Fruit fly (Drosophila melanogaster) whole organism, embryonic: ENCODE results near the gene Ror.

Experiments
- Adf1 ChIP-seq: fragments of 200-800 bp; sonication (Bioruptor generic); IDR thresholded peaks from 2 replicates; pipeline ENCODE4 v1.3.6; 2022; ENCODE audit warnings: missing biosample characterization, missing genetic modification characterization
- Atf-2 ChIP-seq: fragments of 200-800 bp; sonication (Bioruptor generic); optimal IDR thresholded peaks from 2 replicates; lab custom pipeline; 2016; ENCODE audit warnings: missing biosample characterization, missing genetic modification characterization
- Atf3 ChIP-seq: fragments of 200-800 bp; sonication (Bioruptor generic); optimal IDR thresholded peaks from 3 replicates; lab custom pipeline; 2016; ENCODE audit warnings: missing biosample characterization, missing genetic modification characterization
- CG10274 ChIP-seq: fragments of 200-800 bp; sonication (Bioruptor generic); optimal IDR thresholded peaks from 3 replicates; lab custom pipeline; 2017; ENCODE audit warnings: missing biosample characterization, mild to moderate bottlenecking, missing genetic modification characterization
- CG12104 ChIP-seq: fragments of 200-800 bp; sonication (Bioruptor generic); optimal IDR thresholded peaks from 3 replicates; lab custom pipeline; 2016; ENCODE audit warnings: missing biosample characterization, missing genetic modification characterization
- CG1602 ChIP-seq: fragments of 200-800 bp; sonication (Bioruptor generic); optimal IDR thresholded peaks from 3 replicates; lab custom pipeline; 2016; ENCODE audit warnings: missing biosample characterization, missing genetic modification characterization
- CG18262 ChIP-seq: fragments of 200-800 bp; optimal IDR thresholded peaks from 3 replicates; lab custom pipeline; 2019; ENCODE audit warnings: missing biosample characterization, mild to moderate bottlenecking, missing genetic modification characterization, moderate library complexity
- CG18619 ChIP-seq: fragments of 200-800 bp; sonication (Bioruptor generic); optimal IDR thresholded peaks from 3 replicates; lab custom pipeline; 2017; ENCODE audit warnings: missing biosample characterization, mild to moderate bottlenecking, missing genetic modification characterization
- CG30020 ChIP-seq: fragments of 200-800 bp; optimal IDR thresholded peaks from 2 replicates; lab custom pipeline; 2019; ENCODE audit warnings: missing biosample characterization, mild to moderate bottlenecking, missing genetic modification characterization, moderate library complexity
- CG30403 ChIP-seq: fragments of 200-800 bp; sonication (Bioruptor generic); optimal IDR thresholded peaks from 3 replicates; lab custom pipeline; 2016; ENCODE audit warnings: missing biosample characterization, missing genetic modification characterization
- CG33557 ChIP-seq: fragments of 200-800 bp; sonication (Bioruptor generic); optimal IDR thresholded peaks from 2 replicates; lab custom pipeline; 2019; ENCODE audit warnings: missing biosample characterization, mild to moderate bottlenecking, missing genetic modification characterization, moderate library complexity
- CG3847 ChIP-seq: fragments of 200-800 bp; sonication (Bioruptor generic); IDR thresholded peaks from 2 replicates; pipeline ENCODE4 v1.3.6; 2022; ENCODE audit warnings: missing biosample characterization, missing genetic modification characterization
- CG6175 ChIP-seq: fragments of 200-800 bp; sonication (Bioruptor generic); IDR thresholded peaks from 3 replicates; pipeline ENCODE4 v1.3.6; 2022; ENCODE audit warnings: missing biosample characterization, missing genetic modification characterization
- CG6791 ChIP-seq: fragments of 200-800 bp; sonication (Bioruptor generic); IDR thresholded peaks from 3 replicates; pipeline ENCODE4 v1.3.6; 2022; ENCODE audit warnings: missing biosample characterization, missing genetic modification characterization; ENCODE audit not compliant: partially characterized antibody
- CG6813 ChIP-seq: fragments of 200-800 bp; sonication (Bioruptor generic); optimal IDR thresholded peaks from 2 replicates; lab custom pipeline; 2017; ENCODE audit warnings: missing biosample characterization, missing genetic modification characterization, mild to moderate bottlenecking, moderate library complexity, missing genetic modification reagents
- CG7271 ChIP-seq: fragments of 200-800 bp; sonication (Bioruptor generic); optimal IDR thresholded peaks from 2 replicates; lab custom pipeline; 2018; ENCODE audit warnings: missing biosample characterization, mild to moderate bottlenecking, missing genetic modification characterization, moderate library complexity
- CG7357 ChIP-seq: fragments of 200-800 bp; sonication (Bioruptor generic); IDR thresholded peaks from 3 replicates; pipeline ENCODE4 v1.3.6; 2022; ENCODE audit warnings: missing biosample characterization, missing genetic modification characterization
- CG8765 ChIP-seq: fragments of 200-800 bp; sonication (Bioruptor generic); IDR thresholded peaks from 2 replicates; pipeline ENCODE4 v1.3.6; 2022; ENCODE audit warnings: missing biosample characterization, missing genetic modification characterization
- Deaf1 ChIP-seq: fragments of 200-800 bp; optimal IDR thresholded peaks from 3 replicates; lab custom pipeline; 2019; ENCODE audit warnings: missing biosample characterization, mild to moderate bottlenecking, missing genetic modification characterization, moderate library complexity
- Dfd ChIP-seq, 2 experiments: fragments of >200 bp; optimal IDR thresholded peaks; 2 replicates each; lab custom pipeline; 2017; ENCODE audit warnings: missing biosample characterization in 2 of 2, missing genetic modification characterization in 2 of 2
- Dip3 ChIP-seq: fragments of 200-800 bp; sonication (Bioruptor generic); optimal IDR thresholded peaks from 3 replicates; lab custom pipeline; 2016; ENCODE audit warnings: missing biosample characterization, missing genetic modification characterization
- Fer2 ChIP-seq: fragments of 200-800 bp; sonication (Bioruptor generic); optimal IDR thresholded peaks from 2 replicates; lab custom pipeline; 2018; ENCODE audit warnings: missing biosample characterization, mild to moderate bottlenecking, missing genetic modification characterization, moderate library complexity
- Fer3 ChIP-seq: fragments of 200-800 bp; sonication (Bioruptor generic); optimal IDR thresholded peaks from 2 replicates; lab custom pipeline; 2018; ENCODE audit warnings: missing biosample characterization, mild to moderate bottlenecking, missing genetic modification characterization, moderate library complexity
- H2.0 ChIP-seq: fragments of 200-800 bp; sonication (Bioruptor generic); IDR thresholded peaks from 2 replicates; pipeline ENCODE4 v1.3.6; 2022; ENCODE audit warnings: missing biosample characterization, missing genetic modification characterization
- HLH54F ChIP-seq: fragments of 200-800 bp; sonication (Bioruptor generic); optimal IDR thresholded peaks from 3 replicates; lab custom pipeline; 2016; ENCODE audit warnings: missing biosample characterization, missing genetic modification characterization
- HmgD ChIP-seq: fragments of 200-800 bp; sonication (Bioruptor generic); optimal IDR thresholded peaks from 3 replicates; lab custom pipeline; 2016; ENCODE audit warnings: missing biosample characterization, missing genetic modification characterization
- HmgZ ChIP-seq: fragments of 200-800 bp; sonication (Bioruptor generic); optimal IDR thresholded peaks from 2 replicates; lab custom pipeline; 2018; ENCODE audit warnings: missing biosample characterization, mild to moderate bottlenecking, missing genetic modification characterization
- Hmr ChIP-seq: fragments of 200-800 bp; sonication (Bioruptor generic); optimal IDR thresholded peaks from 3 replicates; lab custom pipeline; 2017; ENCODE audit warnings: mild to moderate bottlenecking, missing biosample characterization, missing genetic modification reagents, missing genetic modification characterization
- Hr78 ChIP-seq, 2 experiments: fragments of 200-800 bp in 1 of 2; fragments of >200 bp in 1 of 2; sonication (Bioruptor generic) in 1 of 2; optimal IDR thresholded peaks; 2 replicates each; lab custom pipeline; 2017 to 2019; ENCODE audit warnings: missing biosample characterization in 2 of 2, missing genetic modification characterization in 2 of 2, mild to moderate bottlenecking in 1 of 2, moderate library complexity in 1 of 2
- MBD-R2 ChIP-seq: fragments of 200-800 bp; sonication (Bioruptor generic); IDR thresholded peaks from 2 replicates; pipeline ENCODE4 v1.3.6; 2022; ENCODE audit warnings: missing biosample characterization, missing genetic modification characterization
- Mad ChIP-seq: fragments of 200-800 bp; sonication (Bioruptor generic); optimal IDR thresholded peaks from 2 replicates; lab custom pipeline; 2016; ENCODE audit warnings: missing biosample characterization, missing genetic modification characterization
- Pdp1 ChIP-seq, 2 experiments: fragments of 200-800 bp; sonication (Bioruptor generic); optimal IDR thresholded peaks; 3 replicates each; lab custom pipeline; 2016; ENCODE audit warnings: missing biosample characterization in 2 of 2, missing genetic modification characterization in 2 of 2, mild to moderate bottlenecking in 1 of 2, moderate library complexity in 1 of 2
- Sox102F ChIP-seq: fragments of 200-800 bp; sonication (Bioruptor generic); optimal IDR thresholded peaks from 2 replicates; lab custom pipeline; 2018; ENCODE audit warnings: missing biosample characterization, mild to moderate bottlenecking, missing genetic modification characterization, moderate library complexity
- Tbp ChIP-seq: fragments of >200 bp; optimal IDR thresholded peaks from 2 replicates; lab custom pipeline; 2018; ENCODE audit warnings: missing biosample characterization, missing genetic modification characterization
- al ChIP-seq: fragments of 200-800 bp; sonication (Bioruptor generic); IDR thresholded peaks from 2 replicates; pipeline ENCODE4 v1.3.6; 2022; ENCODE audit warnings: missing biosample characterization, missing genetic modification characterization
- bab2 ChIP-seq: fragments of 200-800 bp; sonication (Bioruptor generic); optimal IDR thresholded peaks from 2 replicates; lab custom pipeline; 2016; ENCODE audit warnings: missing biosample characterization, missing genetic modification characterization
- disco-r ChIP-seq: fragments of 200-800 bp; sonication (Bioruptor generic); optimal IDR thresholded peaks from 2 replicates; lab custom pipeline; 2016; ENCODE audit warnings: missing biosample characterization, missing genetic modification characterization
- dm ChIP-seq: fragments of 200-800 bp; sonication (Bioruptor generic); optimal IDR thresholded peaks from 3 replicates; lab custom pipeline; 2016; ENCODE audit warnings: missing biosample characterization, missing genetic modification characterization
- dysf ChIP-seq: fragments of 200-800 bp; sonication (Bioruptor generic); IDR thresholded peaks from 3 replicates; pipeline ENCODE4 v1.3.6; 2022; ENCODE audit warnings: missing biosample characterization, missing genetic modification characterization
- emc ChIP-seq: fragments of 200-800 bp; sonication (Bioruptor generic); optimal IDR thresholded peaks from 2 replicates; lab custom pipeline; 2016; ENCODE audit warnings: missing biosample characterization, missing genetic modification characterization
- eyg ChIP-seq: fragments of 200-800 bp; sonication (Bioruptor generic); optimal IDR thresholded peaks from 3 replicates; lab custom pipeline; 2016; ENCODE audit warnings: missing biosample characterization, missing genetic modification characterization
- fd102C ChIP-seq: fragments of 200-800 bp; sonication (Bioruptor generic); optimal IDR thresholded peaks from 2 replicates; lab custom pipeline; 2018; ENCODE audit warnings: missing biosample characterization, mild to moderate bottlenecking, missing genetic modification characterization, moderate library complexity
- fru ChIP-seq: fragments of >200 bp; optimal IDR thresholded peaks from 2 replicates; lab custom pipeline; 2017
- gfzf ChIP-seq: fragments of 200-800 bp; sonication (Bioruptor generic); optimal IDR thresholded peaks from 2 replicates; lab custom pipeline; 2016; ENCODE audit warnings: missing biosample characterization, mild to moderate bottlenecking, missing genetic modification characterization, moderate library complexity
- lov ChIP-seq, 2 experiments: fragments of 200-800 bp in 1 of 2; fragments of >200 bp in 1 of 2; sonication (Bioruptor generic) in 1 of 2; IDR thresholded peaks in 1 of 2; optimal IDR thresholded peaks in 1 of 2; 2 replicates in 1 of 2; 3 replicates in 1 of 2; pipeline versions ENCODE4 v1.3.6 to Lab custom; 2017 to 2022; ENCODE audit warnings: missing biosample characterization in 1 of 2, missing genetic modification characterization in 1 of 2
- odd ChIP-seq: fragments of 200-800 bp; sonication (Bioruptor generic); optimal IDR thresholded peaks from 2 replicates; lab custom pipeline; 2017; ENCODE audit warnings: missing biosample characterization, mild to moderate bottlenecking, missing genetic modification characterization
- otp ChIP-seq: fragments of 200-800 bp; sonication (Bioruptor generic); IDR thresholded peaks from 3 replicates; pipeline ENCODE4, ENCODE4 v1.3.6; 2022; ENCODE audit warnings: missing biosample characterization, missing genetic modification characterization
- pfk ChIP-seq: fragments of 200-800 bp; sonication (Bioruptor generic); optimal IDR thresholded peaks from 2 replicates; lab custom pipeline; 2018; ENCODE audit warnings: missing biosample characterization, mild to moderate bottlenecking, missing genetic modification characterization, moderate library complexity
- row ChIP-seq: fragments of 200-800 bp; sonication (Bioruptor generic); IDR thresholded peaks from 3 replicates; pipeline ENCODE4 v1.3.6; 2022; ENCODE audit warnings: missing biosample characterization, missing genetic modification characterization
- sim ChIP-seq: fragments of 200-800 bp; sonication (Bioruptor generic); IDR thresholded peaks from 2 replicates; pipeline ENCODE4 v1.3.6; 2022; ENCODE audit warnings: missing biosample characterization, missing genetic modification characterization
- tio ChIP-seq: fragments of 200-800 bp; sonication (Bioruptor generic); optimal IDR thresholded peaks from 2 replicates; lab custom pipeline; 2017; ENCODE audit warnings: missing biosample characterization, missing genetic modification characterization, inconsistent platforms
- wek ChIP-seq: fragments of 200-800 bp; sonication (Bioruptor generic); optimal IDR thresholded peaks from 3 replicates; lab custom pipeline; 2018; ENCODE audit warnings: missing biosample characterization, mild to moderate bottlenecking, missing genetic modification characterization, moderate library complexity

Gene Ror

dm6 chr2L:10269854-10270253 is 18.2 kb downstream of the Ror start, which contains the start of gene Mulk (continued):
- no peak for TF ChIP-seq emc (GFP tag; lab: Kevin White, UChicago)
- peak; percentile 10 for TF ChIP-seq HmgZ (tag; lab: Kevin White, UChicago)
- TF ChIP-seq HLH54F = no peak
- TF ChIP-seq CG30020 (tag; lab: Kevin White, UChicago) = peak; percentile 90
- no peak for TF ChIP-seq Fer2 (tag; lab: Kevin White, UChicago)
- TF ChIP-seq fru (lab: Kevin White, UChicago) = no peak
- TF ChIP-seq eyg (GFP tag; lab: Kevin White, UChicago) = no peak
- no peak for TF ChIP-seq CG1602 (GFP tag; lab: Kevin White, UChicago)
- no peak for TF ChIP-seq Dip3 (GFP tag; lab: Kevin White, UChicago)
- TF ChIP-seq odd (GFP tag; lab: Kevin White, UChicago) = no peak
- no peak for TF ChIP-seq Hmr (GFP tag; lab: Kevin White, UChicago)
- no peak for TF ChIP-seq Hr78 (GFP tag; optimal IDR thresholded peaks at IDR 0.05; lab: Kevin White, UChicago)
- TF ChIP-seq CG6791 (GFP tag; lab: Robert Waterston, UW) = no peak
- TF ChIP-seq CG6175 (GFP tag; lab: Robert Waterston, UW) = no peak
- TF ChIP-seq H2.0 (GFP tag; lab: Robert Waterston, UW) = no peak
- TF ChIP-seq CG30403 (GFP tag; lab: Kevin White, UChicago) = no peak
- no peak for TF ChIP-seq Atf-2
- peak; percentile 14; the same call in 1 of the 3 replicates for TF ChIP-seq row (GFP tag; lab: Robert Waterston, UW)
- TF ChIP-seq Dfd (GFP tag; optimal IDR thresholded peaks at IDR 0.05; lab: Kevin White, UChicago) = no peak
- no peak for TF ChIP-seq al (GFP tag; lab: Robert Waterston, UW)
- no peak for TF ChIP-seq CG6813 (GFP tag; lab: Kevin White, UChicago)
- TF ChIP-seq CG18619 = no peak
- no peak for TF ChIP-seq Fer3 (tag; lab: Kevin White, UChicago)
- no peak for TF ChIP-seq fd102C (GFP tag; lab: Kevin White, UChicago)
- TF ChIP-seq CG8765 (GFP tag; lab: Robert Waterston, UW) = no peak
- TF ChIP-seq Adf1 (GFP tag; lab: Robert Waterston, UW) = no peak
- peak; percentile 9 for TF ChIP-seq gfzf (GFP tag; lab: Kevin White, UChicago)
- no peak for TF ChIP-seq lov (optimal IDR thresholded peaks at IDR 0.05; lab: Kevin White, UChicago)
- no peak for TF ChIP-seq lov (GFP tag; IDR thresholded peaks at IDR 0.05; lab: Robert Waterston, UW)
- TF ChIP-seq MBD-R2 = peak; percentile 76
- no peak for TF ChIP-seq CG10274 (GFP tag; lab: Kevin White, UChicago)
- TF ChIP-seq Tbp (GFP tag; lab: Kevin White, UChicago) = no peak
- TF ChIP-seq CG7357 (GFP tag; lab: Robert Waterston, UW) = no peak
- no peak for TF ChIP-seq Deaf1 (tag; lab: Kevin White, UChicago)
- peak; percentile 91 for TF ChIP-seq pfk
- TF ChIP-seq Atf3 = no peak
- TF ChIP-seq dysf = no peak
- no peak for TF ChIP-seq sim (GFP tag; lab: Robert Waterston, UW)
- no peak for TF ChIP-seq CG18262
- no peak for TF ChIP-seq disco-r (GFP tag; lab: Kevin White, UChicago)
- TF ChIP-seq wek (GFP tag; lab: Kevin White, UChicago) = peak; percentile 98
- TF ChIP-seq CG33557 (GFP tag; lab: Kevin White, UChicago) = no peak
- no peak for TF ChIP-seq Sox102F (GFP tag; lab: Kevin White, UChicago)
- TF ChIP-seq CG7271 (tag; lab: Kevin White, UChicago) = no peak
- TF ChIP-seq HmgD (GFP tag; lab: Kevin White, UChicago) = no peak
- TF ChIP-seq Mad = no peak
- peak in 1 of 2 experiments; percentile 81 for TF ChIP-seq Pdp1 (GFP tag; optimal IDR thresholded peaks at IDR 0.05; lab: Kevin White, UChicago)
- no peak for TF ChIP-seq bab2
- no peak for TF ChIP-seq CG3847
- TF ChIP-seq otp (GFP tag; lab: Robert Waterston, UW) = no peak
- no peak for TF ChIP-seq CG12104
- no peak for TF ChIP-seq tio (GFP tag; lab: Kevin White, UChicago)
- TF ChIP-seq dm (GFP tag; lab: Kevin White, UChicago) = peak; percentile 19
